Worm (Caenorhabditis elegans): Measurements from ENCODE around the gene sox-2.

The sox-2 gene

DNA sequence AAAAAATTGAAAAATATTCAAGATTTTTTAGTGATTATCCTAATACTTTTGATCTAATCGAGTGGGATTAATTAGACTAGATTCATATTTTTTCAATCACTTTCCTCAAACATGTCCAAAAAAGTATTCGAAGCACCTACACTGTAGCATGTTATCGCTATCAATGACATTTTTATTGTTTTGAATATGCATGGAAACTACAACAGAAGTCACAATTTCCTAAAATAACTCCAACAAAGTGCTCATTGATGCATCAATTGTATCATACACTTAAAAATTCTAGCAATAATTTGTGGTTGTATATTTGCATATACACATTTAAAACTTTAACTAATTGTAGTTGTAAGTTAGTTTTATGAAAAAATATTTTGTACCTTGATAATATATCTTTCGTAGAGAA is 23.4 kb downstream of the sox-2 start:
- TF ChIP-seq mxl-1 (tag; optimal IDR thresholded peaks at IDR 0.05) (no peak), dox-1 (GFP tag; IDR thresholded peaks at IDR 0.05) (no peak)

DNA sequence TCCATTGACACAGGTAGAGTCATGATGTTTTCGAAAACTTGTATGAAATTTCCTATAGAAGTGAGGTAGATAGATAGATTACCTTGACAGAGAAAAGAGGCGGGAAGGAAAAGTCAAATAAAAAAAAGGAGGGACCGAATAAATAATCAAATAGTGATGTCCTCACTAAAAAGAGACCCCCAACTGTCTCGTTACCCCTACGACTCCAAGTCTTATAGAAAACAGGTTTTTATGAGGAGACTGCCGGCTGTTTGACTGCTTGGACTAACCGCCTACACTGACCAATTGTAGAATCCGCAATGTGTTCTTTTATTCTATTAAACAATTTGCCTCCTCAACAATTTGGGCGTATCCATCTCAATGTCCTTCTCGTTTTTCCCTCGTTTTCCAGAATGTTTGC is 25.6 kb downstream of the sox-2 start, which contains the start of gene C01C10.2:
C01C10.2 (minus strand) TSS at position 170 of the 400 bp plus-strand sequence.
- TF ChIP-seq lag-1 (GFP tag; IDR thresholded peaks at IDR 0.05) (no peak), madf-8 (GFP tag; conservative IDR thresholded peaks at IDR 0.05) (no peak)

DNA sequence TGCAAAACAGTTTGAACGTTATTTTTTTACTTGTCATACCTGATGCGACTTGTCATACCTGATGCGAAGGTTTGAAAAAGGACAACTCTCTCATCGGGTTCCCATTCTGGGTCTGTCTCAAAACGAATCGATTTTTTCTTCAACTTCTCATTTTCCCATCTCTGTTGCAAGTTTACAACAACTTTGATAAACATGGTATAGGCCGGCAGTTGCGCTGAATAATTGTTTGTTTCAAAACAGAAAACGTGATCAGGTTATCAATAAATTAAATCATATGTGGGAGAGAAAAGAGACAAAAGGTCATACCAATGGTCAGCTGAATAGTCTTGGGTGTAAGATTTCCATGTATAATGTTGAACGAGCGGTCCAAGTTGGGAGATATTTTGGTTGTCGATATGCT is 26.6 kb downstream of the sox-2 start:
- TF ChIP-seq T26A5.8 (tag; optimal IDR thresholded peaks at IDR 0.05) = no peak
- TF ChIP-seq dpff-1 (tag; optimal IDR thresholded peaks at IDR 0.05) = no peak
- TF ChIP-seq ztf-26 (tag; optimal IDR thresholded peaks at IDR 0.05) = peak; percentile 15
- no peak for TF ChIP-seq let-526 (GFP tag; IDR thresholded peaks at IDR 0.05)
- no peak for TF ChIP-seq ceh-91 (GFP tag; IDR thresholded peaks at IDR 0.05)

ce11 chrX:7433269-7433668 is 30.3 kb downstream of the sox-2 start, which contains the start of gene clc-5:
clc-5 (plus strand) TSS chrX:7433569.
- TF ChIP-seq mel-28 (tag; optimal IDR thresholded peaks at IDR 0.05; ENCODE audit: borderline replicate concordance) (no peak), unc-130 (GFP tag; optimal IDR thresholded peaks at IDR 0.05) (no peak), attf-3 (GFP tag; conservative IDR thresholded peaks at IDR 0.05) (no peak), F22D6.2 (tag; optimal IDR thresholded peaks at IDR 0.05) (no peak), D2030.7 (GFP tag; IDR thresholded peaks at IDR 0.05) (no peak), lin-26 (GFP tag; IDR thresholded peaks at IDR 0.05) (no peak), lin-40 (tag; optimal IDR thresholded peaks at IDR 0.05) (no peak), nhr-120 (GFP tag; IDR thresholded peaks at IDR 0.05) (no peak), aptf-3 (GFP tag; IDR thresholded peaks at IDR 0.05) (no peak), ztf-28 (GFP tag; IDR thresholded peaks at IDR 0.05) (no peak), somi-1 (GFP tag; optimal IDR thresholded peaks at IDR 0.05) (no peak), B0336.3 (GFP tag; IDR thresholded peaks at IDR 0.05) (no peak), xnd-1 (tag; optimal IDR thresholded peaks at IDR 0.05) (no peak), ceh-58 (GFP tag; IDR thresholded peaks at IDR 0.05) (no peak), sea-2 (GFP tag; IDR thresholded peaks at IDR 0.05) (no peak)

DNA sequence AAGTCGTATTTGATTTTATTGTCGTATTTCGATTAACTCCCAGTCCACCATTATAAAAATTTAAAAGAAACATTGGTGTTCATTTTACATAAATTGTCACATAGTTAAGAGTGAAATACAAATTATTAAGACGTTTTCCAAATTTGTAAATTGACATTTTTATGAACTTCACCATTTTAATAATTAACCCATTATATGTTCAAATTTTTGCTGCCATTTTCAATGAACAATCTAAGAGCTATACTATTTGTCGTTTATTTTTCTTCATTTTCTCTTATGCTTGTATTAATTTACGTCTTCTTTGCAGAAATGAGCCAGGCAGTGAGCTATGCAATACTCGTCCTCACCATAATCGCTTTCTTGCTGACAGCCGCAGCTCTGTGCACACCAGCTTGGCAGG is 32.4 kb downstream of the sox-2 start, which contains the start of gene clc-2:
clc-2 (plus strand) TSS at position 301 of the 400 bp plus-strand sequence.
- TF ChIP-seq cebp-2 (GFP tag; IDR thresholded peaks at IDR 0.05) = no peak
- no peak for TF ChIP-seq lsy-27 (tag; optimal IDR thresholded peaks at IDR 0.05; ENCODE audit: borderline replicate concordance, insufficient read depth)
- no peak for TF ChIP-seq let-526 (GFP tag; IDR thresholded peaks at IDR 0.05)

ce11 chrX:7430483-7430882 is 33.1 kb downstream of the sox-2 start:
- no peak for TF ChIP-seq ceh-100 (GFP tag; IDR thresholded peaks at IDR 0.05)
- no peak for TF ChIP-seq zfh-2 (GFP tag; conservative IDR thresholded peaks at IDR 0.05)
- no peak for TF ChIP-seq sdz-38 (tag; optimal IDR thresholded peaks at IDR 0.05)
- no peak for TF ChIP-seq F55B11.4 (tag; optimal IDR thresholded peaks at IDR 0.05; ENCODE audit: borderline replicate concordance, insufficient read depth)
- no peak for TF ChIP-seq mel-28 (tag; optimal IDR thresholded peaks at IDR 0.05; ENCODE audit: borderline replicate concordance)
- no peak for TF ChIP-seq Y53F4B.3 (GFP tag; IDR thresholded peaks at IDR 0.05)
- no peak for TF ChIP-seq T07F8.4 (tag; optimal IDR thresholded peaks at IDR 0.05)
- TF ChIP-seq nhr-179 (tag; optimal IDR thresholded peaks at IDR 0.05) = no peak
- TF ChIP-seq F49E8.2 (tag; optimal IDR thresholded peaks at IDR 0.05; ENCODE audit: insufficient read depth) = no peak
- no peak for TF ChIP-seq B0019.2 (GFP tag; conservative IDR thresholded peaks at IDR 0.05)
- TF ChIP-seq nhr-27 (tag; optimal IDR thresholded peaks at IDR 0.05) = no peak
- TF ChIP-seq nfya-1 (tag; optimal IDR thresholded peaks at IDR 0.05; ENCODE audit: borderline replicate concordance, insufficient read depth) = no peak
- TF ChIP-seq dpff-1 (tag; optimal IDR thresholded peaks at IDR 0.05) = no peak
- no peak for TF ChIP-seq ets-4 (GFP tag; optimal IDR thresholded peaks at IDR 0.05)
